Fruit fly (Drosophila melanogaster): ENCODE results near the gene CG11710.
"Not testable (repeated sequence)": the region's sequence is repeated elsewhere in the genome, so short reads cannot be mapped to it uniquely, and the experiment has no call there.

CG11710 gene

dm6 chrX:20429482-20430204 is at the start of gene CG11710, which contains the start of gene mal:
TSS of gene CG11710 (minus strand) at chrX:20429673.
TSS of gene mal (plus strand) at chrX:20429675.
- TF ChIP-seq Myc (optimal IDR thresholded peaks at IDR 0.05) (no peak), Sin3A (optimal IDR thresholded peaks at IDR 0.05) (no peak), ttk (optimal IDR thresholded peaks at IDR 0.05) (no peak), psq (optimal IDR thresholded peaks at IDR 0.05) (no peak), h (optimal IDR thresholded peaks at IDR 0.05) (no peak), insv (optimal IDR thresholded peaks at IDR 0.05) (no peak)

dm6 chrX:20478674-20479073 is 49.2 kb upstream of the CG11710 start:
- TF ChIP-seq Sin3A (optimal IDR thresholded peaks at IDR 0.05) (no peak), Myc (optimal IDR thresholded peaks at IDR 0.05) (no peak), ttk (optimal IDR thresholded peaks at IDR 0.05) (no peak)

dm6 chrX:20470701-20471100 is 41.2 kb upstream of the CG11710 start:
- TF ChIP-seq psq (optimal IDR thresholded peaks at IDR 0.05), result no peak
- TF ChIP-seq Myc (optimal IDR thresholded peaks at IDR 0.05), result no peak
- TF ChIP-seq insv (optimal IDR thresholded peaks at IDR 0.05), result no peak
- TF ChIP-seq Sin3A (optimal IDR thresholded peaks at IDR 0.05), result no peak

dm6 chrX:20468192-20468591 is 38.7 kb upstream of the CG11710 start:
- no peak for TF ChIP-seq Sin3A (optimal IDR thresholded peaks at IDR 0.05)
- TF ChIP-seq insv (optimal IDR thresholded peaks at IDR 0.05), result no peak
- TF ChIP-seq psq (optimal IDR thresholded peaks at IDR 0.05), result no peak
- no peak for TF ChIP-seq ttk (optimal IDR thresholded peaks at IDR 0.05)
- no peak for TF ChIP-seq Myc (optimal IDR thresholded peaks at IDR 0.05)
- no peak for TF ChIP-seq h (optimal IDR thresholded peaks at IDR 0.05)

dm6 chrX:20467155-20467554 is 37.7 kb upstream of the CG11710 start, which contains the start of gene GstT3:
TSS of gene GstT3 (plus strand) at chrX:20467455.
- TF ChIP-seq Myc (optimal IDR thresholded peaks at IDR 0.05) (no peak), h (optimal IDR thresholded peaks at IDR 0.05) (no peak), ttk (optimal IDR thresholded peaks at IDR 0.05) (no peak), psq (optimal IDR thresholded peaks at IDR 0.05) (no peak), Sin3A (optimal IDR thresholded peaks at IDR 0.05) (no peak), insv (optimal IDR thresholded peaks at IDR 0.05) (no peak)

dm6 chrX:20466382-20466928 is 37.0 kb upstream of the CG11710 start:
- TF ChIP-seq ttk (optimal IDR thresholded peaks at IDR 0.05) (no peak), Sin3A (optimal IDR thresholded peaks at IDR 0.05) (no peak), Myc (optimal IDR thresholded peaks at IDR 0.05) (no peak)

dm6 chrX:20448828-20449427 is 19.5 kb upstream of the CG11710 start, which contains the start of gene tbc:
TSS of gene tbc (plus strand) at chrX:20449331.
- no peak for TF ChIP-seq psq (optimal IDR thresholded peaks at IDR 0.05)
- no peak for TF ChIP-seq h (optimal IDR thresholded peaks at IDR 0.05)
- TF ChIP-seq insv (optimal IDR thresholded peaks at IDR 0.05), result no peak
- TF ChIP-seq ttk (optimal IDR thresholded peaks at IDR 0.05), result no peak
- no peak for TF ChIP-seq Myc (optimal IDR thresholded peaks at IDR 0.05)

- TF ChIP-seq Sin3A (optimal IDR thresholded peaks at IDR 0.05) (no peak), h (optimal IDR thresholded peaks at IDR 0.05) (no peak), Myc (optimal IDR thresholded peaks at IDR 0.05) (no peak), ttk (optimal IDR thresholded peaks at IDR 0.05) (no peak), insv (optimal IDR thresholded peaks at IDR 0.05) (no peak), psq (optimal IDR thresholded peaks at IDR 0.05) (no peak)
Measured at dm6 chrX:20447865-20448584, 18.6 kb upstream of the CG11710 start.

dm6 chrX:20446071-20446470 is 16.6 kb upstream of the CG11710 start, which contains the start of gene CG42578:
TSS of gene CG42578 (plus strand) at chrX:20446371.
- not testable (repeated sequence) for TF ChIP-seq Myc, insv, h (optimal IDR thresholded peaks at IDR 0.05)

dm6 chrX:20436866-20437265 is 7.4 kb upstream of the CG11710 start:
- TF ChIP-seq insv (optimal IDR thresholded peaks at IDR 0.05) (no peak), Myc (optimal IDR thresholded peaks at IDR 0.05) (no peak), psq (optimal IDR thresholded peaks at IDR 0.05) (no peak), h (optimal IDR thresholded peaks at IDR 0.05) (no peak), Sin3A (optimal IDR thresholded peaks at IDR 0.05) (no peak), ttk (optimal IDR thresholded peaks at IDR 0.05) (no peak)

dm6 chrX:20434534-20434933 is 5.1 kb upstream of the CG11710 start:
- no peak for TF ChIP-seq insv (optimal IDR thresholded peaks at IDR 0.05)
- TF ChIP-seq Myc (optimal IDR thresholded peaks at IDR 0.05), result no peak
- TF ChIP-seq Sin3A (optimal IDR thresholded peaks at IDR 0.05), result no peak
- no peak for TF ChIP-seq ttk (optimal IDR thresholded peaks at IDR 0.05)
- TF ChIP-seq h (optimal IDR thresholded peaks at IDR 0.05), result no peak
- TF ChIP-seq psq (optimal IDR thresholded peaks at IDR 0.05), result no peak
